Fruit fly (Drosophila melanogaster) whole organism, embryonic: ENCODE results near the gene CG7029.

Experiments used
- ATbp ChIP-seq: fragments of 200-800 bp; sonication (Bioruptor generic); optimal IDR thresholded peaks from 2 replicates; lab custom pipeline; 2017; ENCODE audit warnings: missing biosample characterization, mild to moderate bottlenecking, missing genetic modification characterization, missing genetic modification reagents
- Atf-2 ChIP-seq: fragments of 200-800 bp; sonication (Bioruptor generic); optimal IDR thresholded peaks from 2 replicates; lab custom pipeline; 2016; ENCODE audit warnings: missing biosample characterization, missing genetic modification characterization
- Atf6 ChIP-seq: fragments of 200-800 bp; sonication (Bioruptor generic); IDR thresholded peaks from 2 replicates; pipeline ENCODE4 v1.3.6; 2022; ENCODE audit warnings: missing biosample characterization, missing genetic modification characterization
- CG1024 ChIP-seq: fragments of 200-800 bp; sonication (Bioruptor generic); IDR thresholded peaks from 2 replicates; pipeline ENCODE4 v1.3.6; 2022; ENCODE audit warnings: missing biosample characterization, missing genetic modification characterization
- CG10321 ChIP-seq: fragments of 200-800 bp; sonication (Bioruptor generic); IDR thresholded peaks from 2 replicates; pipeline ENCODE4 v1.3.6; 2022; ENCODE audit warnings: missing biosample characterization, missing genetic modification characterization
- CG12104 ChIP-seq: fragments of 200-800 bp; sonication (Bioruptor generic); optimal IDR thresholded peaks from 3 replicates; lab custom pipeline; 2016; ENCODE audit warnings: missing biosample characterization, missing genetic modification characterization
- CG12219 ChIP-seq: fragments of 200-800 bp; sonication (Bioruptor generic); optimal IDR thresholded peaks from 3 replicates; lab custom pipeline; 2018; ENCODE audit warnings: missing biosample characterization, mild to moderate bottlenecking, missing genetic modification characterization
- CG12236 ChIP-seq: fragments of 200-800 bp; sonication (Bioruptor generic); optimal IDR thresholded peaks from 2 replicates; lab custom pipeline; 2016; ENCODE audit warnings: missing biosample characterization, missing genetic modification characterization
- CG13287 ChIP-seq: fragments of 200-800 bp; sonication (Bioruptor generic); IDR thresholded peaks from 2 replicates; pipeline ENCODE4 v1.3.6; 2022; ENCODE audit warnings: missing biosample characterization, missing genetic modification characterization; ENCODE audit not compliant: partially characterized antibody
- CG15269 ChIP-seq: fragments of 200-800 bp; sonication (Bioruptor generic); optimal IDR thresholded peaks from 2 replicates; lab custom pipeline; 2018; ENCODE audit warnings: missing biosample characterization, mild to moderate bottlenecking, missing genetic modification characterization, moderate library complexity
- CG16779 ChIP-seq: fragments of 200-800 bp; sonication (Bioruptor generic); IDR thresholded peaks from 2 replicates; pipeline ENCODE4 v1.3.6; 2022; ENCODE audit warnings: missing biosample characterization, missing genetic modification characterization
- CG1792 ChIP-seq: fragments of 200-800 bp; sonication (Bioruptor generic); optimal IDR thresholded peaks from 2 replicates; lab custom pipeline; 2016; ENCODE audit warnings: missing biosample characterization, missing genetic modification characterization
- CG18262 ChIP-seq: fragments of 200-800 bp; optimal IDR thresholded peaks from 3 replicates; lab custom pipeline; 2019; ENCODE audit warnings: missing biosample characterization, mild to moderate bottlenecking, missing genetic modification characterization, moderate library complexity
- CG1832 ChIP-seq: fragments of 200-800 bp; sonication (Bioruptor generic); optimal IDR thresholded peaks from 2 replicates; lab custom pipeline; 2017; ENCODE audit warnings: missing biosample characterization, mild to moderate bottlenecking, missing genetic modification characterization, inconsistent platforms
- CG32772 ChIP-seq: fragments of 200-800 bp; sonication (Bioruptor generic); IDR thresholded peaks from 2 replicates; pipeline ENCODE4 v1.3.6; 2022; ENCODE audit warnings: missing biosample characterization, missing genetic modification characterization
- CG4360 ChIP-seq: fragments of 200-800 bp; sonication (Bioruptor generic); IDR thresholded peaks from 2 replicates; pipeline ENCODE4 v1.3.6; 2022; ENCODE audit warnings: missing biosample characterization, missing genetic modification characterization
- CG5245 ChIP-seq: fragments of 200-800 bp; sonication (Bioruptor generic); optimal IDR thresholded peaks from 3 replicates; lab custom pipeline; 2016; ENCODE audit warnings: missing biosample characterization, missing genetic modification characterization
- CG8924 ChIP-seq: fragments of 200-800 bp; optimal IDR thresholded peaks from 3 replicates; lab custom pipeline; 2019; ENCODE audit warnings: missing biosample characterization, mild to moderate bottlenecking, missing genetic modification characterization, moderate library complexity
- Chrac-16 ChIP-seq: fragments of 200-800 bp; sonication (Bioruptor generic); optimal IDR thresholded peaks from 3 replicates; lab custom pipeline; 2016; ENCODE audit warnings: missing biosample characterization, missing genetic modification characterization
- Dad ChIP-seq: fragments of 200-800 bp; sonication (Bioruptor generic); optimal IDR thresholded peaks from 3 replicates; lab custom pipeline; 2016; ENCODE audit warnings: missing biosample characterization, missing genetic modification characterization
- Dbx ChIP-seq: fragments of 200-800 bp; sonication (Bioruptor generic); IDR thresholded peaks from 3 replicates; pipeline ENCODE4 v1.3.6; 2022; ENCODE audit warnings: missing biosample characterization, missing genetic modification characterization
- Deaf1 ChIP-seq: fragments of 200-800 bp; optimal IDR thresholded peaks from 3 replicates; lab custom pipeline; 2019; ENCODE audit warnings: missing biosample characterization, mild to moderate bottlenecking, missing genetic modification characterization, moderate library complexity
- HmgD ChIP-seq: fragments of 200-800 bp; sonication (Bioruptor generic); optimal IDR thresholded peaks from 3 replicates; lab custom pipeline; 2016; ENCODE audit warnings: missing biosample characterization, missing genetic modification characterization
- Kr ChIP-seq: fragments of 200-800 bp; sonication (Bioruptor generic); optimal IDR thresholded peaks from 2 replicates; lab custom pipeline; 2017; ENCODE audit warnings: missing biosample characterization, mild to moderate bottlenecking, missing genetic modification characterization
- NC2α ChIP-seq: fragments of 200-800 bp; sonication (Bioruptor generic); optimal IDR thresholded peaks from 2 replicates; lab custom pipeline; 2016; ENCODE audit warnings: missing biosample characterization, missing genetic modification characterization
- Nf-YB ChIP-seq: fragments of 200-800 bp; sonication (Bioruptor generic); optimal IDR thresholded peaks from 3 replicates; lab custom pipeline; 2019; ENCODE audit warnings: missing biosample characterization, mild to moderate bottlenecking, missing genetic modification characterization, moderate library complexity
- NfI ChIP-seq: fragments of 200-800 bp; sonication (Bioruptor generic); optimal IDR thresholded peaks from 3 replicates; lab custom pipeline; 2018; ENCODE audit warnings: missing biosample characterization, mild to moderate bottlenecking, missing genetic modification characterization, moderate library complexity
- Scr ChIP-seq: fragments of 200-800 bp; sonication (Bioruptor generic); IDR thresholded peaks from 2 replicates; pipeline ENCODE4 v1.3.6; 2022; ENCODE audit warnings: missing biosample characterization, missing genetic modification characterization; ENCODE audit not compliant: partially characterized antibody
- Sin3A ChIP-seq: fragments of >200 bp; optimal IDR thresholded peaks from 2 replicates; lab custom pipeline; 2018
- TFAM ChIP-seq: fragments of 200-800 bp; sonication (Bioruptor generic); optimal IDR thresholded peaks from 2 replicates; lab custom pipeline; 2017; ENCODE audit warnings: missing biosample characterization, missing genetic modification characterization, inconsistent platforms
- Taf1 ChIP-seq: fragments of 200-800 bp; sonication (Bioruptor generic); IDR thresholded peaks from 2 replicates; pipeline ENCODE4 v1.3.6; 2022; ENCODE audit warnings: missing biosample characterization, missing genetic modification characterization
- Trl ChIP-seq, 3 experiments: fragments of >200 bp in 2 of 3; fragments of 200-800 bp in 1 of 3; sonication (Bioruptor generic) in 1 of 3; optimal IDR thresholded peaks; 2 replicates in 1 of 3; 3 replicates in 2 of 3; lab custom pipeline; 2016 to 2017; ENCODE audit warnings: missing biosample characterization in 1 of 3, missing genetic modification characterization in 1 of 3
- ac ChIP-seq: fragments of 200-800 bp; sonication (Bioruptor generic); optimal IDR thresholded peaks from 3 replicates; lab custom pipeline; 2017; ENCODE audit warnings: missing biosample characterization, mild to moderate bottlenecking, missing genetic modification characterization
- aop ChIP-seq: fragments of 200-800 bp; sonication (Bioruptor generic); IDR thresholded peaks from 2 replicates; pipeline ENCODE4 v1.3.6; 2022; ENCODE audit warnings: missing biosample characterization, missing genetic modification characterization
- chif ChIP-seq, 2 experiments: fragments of 200-800 bp; sonication (Bioruptor generic); optimal IDR thresholded peaks; 3 replicates each; lab custom pipeline; 2016; ENCODE audit warnings: missing biosample characterization in 2 of 2, missing genetic modification characterization in 2 of 2
- dm ChIP-seq: fragments of 200-800 bp; sonication (Bioruptor generic); optimal IDR thresholded peaks from 3 replicates; lab custom pipeline; 2016; ENCODE audit warnings: missing biosample characterization, missing genetic modification characterization
- ems ChIP-seq: fragments of 200-800 bp; sonication (Bioruptor generic); optimal IDR thresholded peaks from 3 replicates; lab custom pipeline; 2016; ENCODE audit warnings: missing biosample characterization, missing genetic modification characterization
- gce ChIP-seq: fragments of 200-800 bp; sonication (Bioruptor generic); IDR thresholded peaks from 3 replicates; pipeline ENCODE4 v1.3.6; 2022; ENCODE audit warnings: missing biosample characterization, missing genetic modification characterization
- gsb-n ChIP-seq: fragments of 200-800 bp; sonication (Bioruptor generic); optimal IDR thresholded peaks from 3 replicates; lab custom pipeline; 2018; ENCODE audit warnings: missing biosample characterization, mild to moderate bottlenecking, missing genetic modification characterization
- gt ChIP-seq: fragments of 200-800 bp; sonication (Bioruptor generic); IDR thresholded peaks from 2 replicates; pipeline ENCODE4 v1.3.6; 2022; ENCODE audit warnings: missing biosample characterization, missing genetic modification characterization
- hb ChIP-seq: fragments of 200-800 bp; sonication (Bioruptor generic); IDR thresholded peaks from 3 replicates; pipeline ENCODE4 v1.3.6; 2022; ENCODE audit warnings: missing biosample characterization, missing genetic modification characterization; ENCODE audit not compliant: partially characterized antibody
- jumu ChIP-seq: fragments of 200-800 bp; sonication (Bioruptor generic); optimal IDR thresholded peaks from 3 replicates; lab custom pipeline; 2016; ENCODE audit warnings: missing biosample characterization, missing genetic modification characterization
- mam ChIP-seq: fragments of 200-800 bp; sonication (Bioruptor generic); optimal IDR thresholded peaks from 3 replicates; lab custom pipeline; 2016; ENCODE audit warnings: missing biosample characterization, missing genetic modification characterization
- pan ChIP-seq, 4 experiments: fragments of >200 bp in 3 of 4; fragments of 200-800 bp in 1 of 4; sonication (Bioruptor generic) in 1 of 4; optimal IDR thresholded peaks in 3 of 4; IDR thresholded peaks in 1 of 4; 2 replicates each; pipeline versions ENCODE4 v1.3.6 to Lab custom; 2017 to 2022; ENCODE audit warnings: missing biosample characterization in 2 of 4, missing genetic modification characterization in 2 of 4, mixed read lengths in 1 of 4
- pb ChIP-seq: fragments of 200-800 bp; sonication (Bioruptor generic); optimal IDR thresholded peaks from 3 replicates; lab custom pipeline; 2016; ENCODE audit warnings: missing biosample characterization, missing genetic modification characterization
- phol ChIP-seq: fragments of 200-800 bp; sonication (Bioruptor generic); optimal IDR thresholded peaks from 3 replicates; lab custom pipeline; 2018; ENCODE audit warnings: missing biosample characterization, mild to moderate bottlenecking, missing genetic modification characterization, moderate library complexity
- psq ChIP-seq: fragments of 200-800 bp; sonication (Bioruptor generic); optimal IDR thresholded peaks from 2 replicates; lab custom pipeline; 2017; ENCODE audit warnings: missing biosample characterization, missing genetic modification characterization
- pum ChIP-seq: fragments of 200-800 bp; sonication (Bioruptor generic); optimal IDR thresholded peaks from 2 replicates; lab custom pipeline; 2016; ENCODE audit warnings: missing biosample characterization, missing genetic modification characterization
- sd ChIP-seq: fragments of 200-800 bp; sonication (Bioruptor generic); optimal IDR thresholded peaks from 3 replicates; lab custom pipeline; 2018; ENCODE audit warnings: missing biosample characterization, mild to moderate bottlenecking, missing genetic modification characterization, moderate library complexity
- slp2 ChIP-seq: fragments of 200-800 bp; sonication (Bioruptor generic); optimal IDR thresholded peaks from 2 replicates; lab custom pipeline; 2016; ENCODE audit warnings: missing biosample characterization, missing genetic modification characterization

The CG7029 gene

dm6 chr3R:22750534-22750947 is at the start of gene CG7029, which contains the start of the genes rumi and Usp12-46 (continued):
- peak; percentile 85 for TF ChIP-seq ems
- peak; percentile 87 for TF ChIP-seq Atf6 (GFP tag; lab: Robert Waterston, UW)
- peak; percentile 94 for TF ChIP-seq jumu
- TF ChIP-seq chif (GFP tag; optimal IDR thresholded peaks at IDR 0.05; lab: Kevin White, UChicago), result peak; percentile 87 to 93
- peak; percentile 87 for TF ChIP-seq Dbx (GFP tag; lab: Robert Waterston, UW)
- peak; percentile 64 for TF ChIP-seq ATbp
- TF ChIP-seq Dad (GFP tag; lab: Kevin White, UChicago), result peak; percentile 82
- peak; percentile 87 for TF ChIP-seq CG13287 (GFP tag; lab: Robert Waterston, UW)
- TF ChIP-seq CG12104 (GFP tag; lab: Kevin White, UChicago), result peak; percentile 20
- peak; percentile 81 for TF ChIP-seq gce (GFP tag; lab: Robert Waterston, UW)
- peak; percentile 64; the same call in 1 of the 3 replicates for TF ChIP-seq hb (GFP tag; lab: Robert Waterston, UW)
- TF ChIP-seq sd (tag; lab: Kevin White, UChicago), result no peak
- TF ChIP-seq Taf1 (GFP tag; lab: Robert Waterston, UW), result peak; percentile 53; the same call in 1 of the 2 replicates
- TF ChIP-seq CG15269 (tag; lab: Kevin White, UChicago), result peak; percentile 86
- TF ChIP-seq HmgD, result peak; percentile 98
- peak; percentile 57 for TF ChIP-seq CG1792 (GFP tag; lab: Kevin White, UChicago)
- TF ChIP-seq CG32772, result peak; percentile 83
- TF ChIP-seq TFAM (GFP tag; lab: Kevin White, UChicago), result peak; percentile 49
- TF ChIP-seq pb (GFP tag; lab: Kevin White, UChicago), result peak; percentile 80
- peak; percentile 77 for TF ChIP-seq CG12236
- TF ChIP-seq CG8924, result peak; percentile 87
- TF ChIP-seq Trl (optimal IDR thresholded peaks at IDR 0.05; lab: Kevin White, UChicago), result peak in 1 of 2 experiments; percentile 1
- TF ChIP-seq Trl (GFP tag; optimal IDR thresholded peaks at IDR 0.05; lab: Kevin White, UChicago), result peak; percentile 92
- peak; percentile 89 for TF ChIP-seq pum
- TF ChIP-seq psq (GFP tag; lab: Kevin White, UChicago), result peak; percentile 64
- TF ChIP-seq Sin3A (lab: Kevin White, UChicago), result peak; percentile 87
- TF ChIP-seq gsb-n (tag; lab: Kevin White, UChicago), result no peak
- peak; percentile 81 for TF ChIP-seq NfI (GFP tag; lab: Kevin White, UChicago)
- peak; percentile 43; the same call in 1 of the 2 replicates for TF ChIP-seq aop (GFP tag; lab: Robert Waterston, UW)
- peak; percentile 42; the same call in 1 of the 2 replicates for TF ChIP-seq CG4360 (GFP tag; lab: Robert Waterston, UW)
- TF ChIP-seq dm (GFP tag; lab: Kevin White, UChicago), result peak; percentile 76
- TF ChIP-seq CG16779, result peak; percentile 76; the same call in 1 of the 2 replicates
- no peak for TF ChIP-seq Deaf1 (tag; lab: Kevin White, UChicago)
- TF ChIP-seq Kr (GFP tag; lab: Kevin White, UChicago), result no peak
- TF ChIP-seq Atf-2, result peak; percentile 87
- TF ChIP-seq Chrac-16, result peak; percentile 89
- TF ChIP-seq CG12219 (GFP tag; lab: Kevin White, UChicago), result peak; percentile 79
- TF ChIP-seq Scr, result peak; percentile 81
- TF ChIP-seq pan (optimal IDR thresholded peaks at IDR 0.05; lab: Kevin White, UChicago), result no peak
- peak in 1 of 2 experiments; percentile 88 for TF ChIP-seq pan (GFP tag; optimal IDR thresholded peaks at IDR 0.05 in 1 of 2, IDR thresholded peaks at IDR 0.05 in 1 of 2)
- no peak for TF ChIP-seq CG1832 (GFP tag; lab: Kevin White, UChicago)
- peak; percentile 23 for TF ChIP-seq ac (GFP tag; lab: Kevin White, UChicago)
- TF ChIP-seq CG10321 (GFP tag; lab: Robert Waterston, UW), result peak; percentile 62
- peak; percentile 71 for TF ChIP-seq CG5245 (GFP tag; lab: Kevin White, UChicago)
- TF ChIP-seq mam, result peak; percentile 91
- peak; percentile 83 for TF ChIP-seq CG18262 (tag; lab: Kevin White, UChicago)
- peak; percentile 73 for TF ChIP-seq CG1024 (GFP tag; lab: Robert Waterston, UW)
- peak; percentile 87 for TF ChIP-seq slp2 (GFP tag; lab: Kevin White, UChicago)
- TF ChIP-seq gt (GFP tag; lab: Robert Waterston, UW), result peak; percentile 16; the same call in 1 of the 2 replicates
- peak; percentile 57 for TF ChIP-seq Nf-YB (GFP tag; lab: Kevin White, UChicago)
- TF ChIP-seq phol, result peak; percentile 90
- peak; percentile 71 for TF ChIP-seq NC2α (GFP tag; lab: Kevin White, UChicago)
